Fruit fly (Drosophila melanogaster): ENCODE results near the gene CG14115.

CG14115 gene

dm6 chr3L:13017803-13018324 lies 43.4 kb downstream of the CG14115 start, which contains the start of the genes mRpL20 and Icmt (continued):
- TF ChIP-seq CG12219 (GFP tag; optimal IDR thresholded peaks at IDR 0.05) = peak; percentile 82
- TF ChIP-seq B-H1 (GFP tag; IDR thresholded peaks at IDR 0.05) = peak; percentile 90
- peak; percentile 97 for TF ChIP-seq CoRest (tag; optimal IDR thresholded peaks at IDR 0.05)
- TF ChIP-seq Dp (GFP tag; optimal IDR thresholded peaks at IDR 0.05) = peak; percentile 40
- TF ChIP-seq aop (GFP tag; IDR thresholded peaks at IDR 0.05) = 0 out of 2 replicates have a peak, but pooled peaks have one; percentile 52
- TF ChIP-seq Usf (GFP tag; optimal IDR thresholded peaks at IDR 0.05) = peak; percentile 85
- TF ChIP-seq seq (GFP tag; IDR thresholded peaks at IDR 0.05) = peak; percentile 92
- peak; percentile 98 for TF ChIP-seq vvl (GFP tag; IDR thresholded peaks at IDR 0.05)
- TF ChIP-seq CG31224 (GFP tag; IDR thresholded peaks at IDR 0.05) = peak; percentile 92
- peak; percentile 92 for TF ChIP-seq CG17829 (tag; optimal IDR thresholded peaks at IDR 0.05)
- peak; percentile 94 for TF ChIP-seq CG11085 (GFP tag; IDR thresholded peaks at IDR 0.05)
- peak; percentile 75 for TF ChIP-seq kay (GFP tag; optimal IDR thresholded peaks at IDR 0.05)
- peak; percentile 91 for TF ChIP-seq CG11560 (tag; IDR thresholded peaks at IDR 0.05)
- TF ChIP-seq CG2678 (tag; optimal IDR thresholded peaks at IDR 0.05) = peak; percentile 94
- TF ChIP-seq Meics (GFP tag; optimal IDR thresholded peaks at IDR 0.05) = peak; percentile 85
- TF ChIP-seq ewg (GFP tag; optimal IDR thresholded peaks at IDR 0.05) = peak; percentile 83
- peak; percentile 80 for TF ChIP-seq CG13123 (GFP tag; optimal IDR thresholded peaks at IDR 0.05)
- TF ChIP-seq lbe (GFP tag; optimal IDR thresholded peaks at IDR 0.05) = peak; percentile 82
- peak; percentile 49 for TF ChIP-seq CG6254 (GFP tag; optimal IDR thresholded peaks at IDR 0.05)
- TF ChIP-seq gsb-n (tag; optimal IDR thresholded peaks at IDR 0.05) = peak; percentile 96
- peak in 1 of 2 experiments; percentile 35 for TF ChIP-seq eve (GFP tag; optimal IDR thresholded peaks at IDR 0.05)
- TF ChIP-seq CG15601 (tag; optimal IDR thresholded peaks at IDR 0.05) = peak; percentile 92
- peak; percentile 75 for TF ChIP-seq bbx (GFP tag; IDR thresholded peaks at IDR 0.05; ENCODE audit: partially characterized antibody)
- peak; percentile 77 for TF ChIP-seq CG6791 (GFP tag; IDR thresholded peaks at IDR 0.05; ENCODE audit: partially characterized antibody)
- TF ChIP-seq Neu2 (GFP tag; optimal IDR thresholded peaks at IDR 0.05; ENCODE audit: borderline replicate concordance) = no peak
- TF ChIP-seq mirr (GFP tag; optimal IDR thresholded peaks at IDR 0.05) = no peak
- peak; percentile 97 for TF ChIP-seq ken (GFP tag; IDR thresholded peaks at IDR 0.05)
- peak; percentile 72 for TF ChIP-seq Hsf (GFP tag; optimal IDR thresholded peaks at IDR 0.05)
- TF ChIP-seq Drgx (GFP tag; IDR thresholded peaks at IDR 0.05) = peak; percentile 96
- peak; percentile 80 for TF ChIP-seq HHEX (GFP tag; optimal IDR thresholded peaks at IDR 0.05)
- TF ChIP-seq onecut (GFP tag; IDR thresholded peaks at IDR 0.05) = peak; percentile 79
- TF ChIP-seq CG18476 (GFP tag; optimal IDR thresholded peaks at IDR 0.05) = peak; percentile 66
- TF ChIP-seq Jarid2 (GFP tag; optimal IDR thresholded peaks at IDR 0.05) = peak; percentile 27
- peak; percentile 55 for TF ChIP-seq Ets97D (GFP tag; optimal IDR thresholded peaks at IDR 0.05)
- peak; percentile 55; the same call in 1 of the 2 replicates for TF ChIP-seq CkIIα-i1 (GFP tag; IDR thresholded peaks at IDR 0.05)
- peak; percentile 55 for TF ChIP-seq CG5180 (GFP tag; optimal IDR thresholded peaks at IDR 0.05)
- peak; percentile 68 for TF ChIP-seq CG4707 (GFP tag; optimal IDR thresholded peaks at IDR 0.05)
- no peak for TF ChIP-seq fd102C (GFP tag; optimal IDR thresholded peaks at IDR 0.05)
- peak; percentile 91 for TF ChIP-seq CG11504 (tag; optimal IDR thresholded peaks at IDR 0.05)
- peak; percentile 95 for TF ChIP-seq CG9932 (GFP tag; IDR thresholded peaks at IDR 0.05)
- TF ChIP-seq CG2199 (GFP tag; IDR thresholded peaks at IDR 0.05) = 0 out of 3 replicates have a peak, but pooled peaks have one; percentile 13
- peak; percentile 84 for TF ChIP-seq CG12769 (tag; optimal IDR thresholded peaks at IDR 0.05)
- TF ChIP-seq CG7987 (GFP tag; optimal IDR thresholded peaks at IDR 0.05) = peak; percentile 28
- TF ChIP-seq lmd (GFP tag; IDR thresholded peaks at IDR 0.05) = peak; percentile 98
- peak; percentile 85 for TF ChIP-seq schlank (tag; optimal IDR thresholded peaks at IDR 0.05)
- TF ChIP-seq CG11456 (GFP tag; IDR thresholded peaks at IDR 0.05) = peak; percentile 96
- TF ChIP-seq CG18599 (GFP tag; optimal IDR thresholded peaks at IDR 0.05) = peak; percentile 86
- TF ChIP-seq ato (GFP tag; IDR thresholded peaks at IDR 0.05; ENCODE audit: partially characterized antibody) = no peak; the same call in 1 of the 2 replicates
- no peak for TF ChIP-seq mld (GFP tag; IDR thresholded peaks at IDR 0.05; ENCODE audit: partially characterized antibody)
